Worm (Caenorhabditis elegans) whole organism, L1 larva: ENCODE measurements around the gene ZK177.11.

ENCODE experiments used
- aly-2 ChIP-seq: fragments of 150-350 bp; optimal IDR thresholded peaks from 2 replicates; lab custom pipeline; 2014; ENCODE audit warnings: missing biosample characterization, missing genetic modification characterization
- blmp-1 ChIP-seq: fragments of 150-350 bp; optimal IDR thresholded peaks from 2 replicates; lab custom pipeline; 2014; ENCODE audit warnings: missing biosample characterization, missing genetic modification characterization
- ceh-63 ChIP-seq: fragments of 200-800 bp; sonication (Bioruptor generic); optimal IDR thresholded peaks from 2 replicates; lab custom pipeline; 2018; ENCODE audit warnings: mild to moderate bottlenecking, missing genetic modification characterization, missing compliant biosample characterization
- ets-5 ChIP-seq: fragments of 200-800 bp; sonication (Bioruptor generic); IDR thresholded peaks from 2 replicates; pipeline ENCODE4 v1.3.6; 2022; ENCODE audit warnings: missing genetic modification characterization, missing compliant biosample characterization
- lin-14 ChIP-seq: fragments of 200-800 bp; sonication (Bioruptor generic); optimal IDR thresholded peaks from 2 replicates; lab custom pipeline; 2018; ENCODE audit warnings: mild to moderate bottlenecking, missing genetic modification characterization, moderate library complexity, missing compliant biosample characterization
- mdl-1 ChIP-seq, 2 experiments: fragments of 150-350 bp; optimal IDR thresholded peaks; 2 replicates each; lab custom pipeline; 2014 to 2017; ENCODE audit warnings: missing biosample characterization in 2 of 2, missing genetic modification characterization in 2 of 2, inconsistent platforms in 1 of 2
- nhr-11 ChIP-seq: fragments of 150-350 bp; optimal IDR thresholded peaks from 2 replicates; lab custom pipeline; 2014; ENCODE audit warnings: missing biosample characterization, missing genetic modification characterization
- unc-86 ChIP-seq: sonication (generic microtip); optimal IDR thresholded peaks from 2 replicates; lab custom pipeline; 2016; ENCODE audit warnings: missing genetic modification characterization, missing compliant biosample characterization

DNA sequence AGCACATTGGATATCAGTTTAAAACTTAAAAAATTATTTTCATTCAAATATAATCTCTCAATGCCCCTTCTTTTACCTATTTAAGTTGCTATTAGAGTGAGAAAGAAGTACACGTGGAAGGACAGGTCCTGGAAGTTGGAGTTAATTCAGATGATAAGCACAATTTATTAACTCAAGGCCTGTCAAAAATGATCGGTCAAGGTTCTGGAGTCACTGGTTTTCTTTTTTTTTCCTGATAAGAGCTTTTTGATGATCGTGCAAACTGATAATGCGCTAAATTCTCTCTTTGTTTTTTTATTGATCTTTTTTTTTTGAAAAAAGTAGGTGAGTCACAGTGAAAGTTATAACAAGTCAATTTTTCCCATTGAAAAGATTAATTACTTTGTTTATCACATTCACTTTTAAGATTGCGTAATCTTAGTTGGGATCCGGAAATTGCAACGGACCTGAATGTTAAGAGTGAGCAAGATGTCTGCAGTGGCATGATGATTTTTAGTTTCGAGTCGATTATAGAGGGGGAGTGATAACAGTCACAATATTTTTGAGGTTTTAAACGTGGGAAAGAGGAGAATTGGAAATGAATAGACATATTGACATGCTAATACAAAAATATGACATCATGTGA lies 10.2 kb upstream of the ZK177.11 start:
- no peak for TF ChIP-seq aly-2 (tag; lab: Kevin White, UChicago)
- no peak for TF ChIP-seq blmp-1
- TF ChIP-seq nhr-11 (tag; lab: Kevin White, UChicago): no peak
- TF ChIP-seq ceh-63: no peak
- TF ChIP-seq unc-86 (tag; lab: Kevin White, UChicago): no peak
- no peak for TF ChIP-seq ets-5 (GFP tag; lab: Robert Waterston, UW)
- TF ChIP-seq mdl-1 (tag; optimal IDR thresholded peaks at IDR 0.05; lab: Kevin White, UChicago): no peak
- no peak for TF ChIP-seq lin-14 (GFP tag; lab: Kevin White, UChicago)
